Worm (Caenorhabditis elegans) whole organism, midembryonic: Measurements from ENCODE around the gene exos-9.

Experiments
- T22C8.4 ChIP-seq: fragments of 200-800 bp; sonication (Bioruptor generic); IDR thresholded peaks from 2 replicates; pipeline ENCODE4 v1.3.6; 2022; ENCODE audit warnings: missing genetic modification characterization, missing compliant biosample characterization
- cog-1 ChIP-seq: sonication (generic microtip); optimal IDR thresholded peaks from 2 replicates; lab custom pipeline; 2016; ENCODE audit warnings: missing genetic modification characterization, missing compliant biosample characterization
- flt-1 ChIP-seq: fragments of 200-800 bp; sonication (Bioruptor generic); IDR thresholded peaks from 2 replicates; pipeline ENCODE4 v1.3.6; 2022; ENCODE audit warnings: missing genetic modification characterization, missing compliant biosample characterization
- ztf-29 ChIP-seq: fragments of 200-800 bp; sonication (Bioruptor generic); IDR thresholded peaks from 2 replicates; pipeline ENCODE4 v1.3.6; 2022; ENCODE audit warnings: missing genetic modification reagents, missing genetic modification characterization, missing compliant biosample characterization

DNA sequence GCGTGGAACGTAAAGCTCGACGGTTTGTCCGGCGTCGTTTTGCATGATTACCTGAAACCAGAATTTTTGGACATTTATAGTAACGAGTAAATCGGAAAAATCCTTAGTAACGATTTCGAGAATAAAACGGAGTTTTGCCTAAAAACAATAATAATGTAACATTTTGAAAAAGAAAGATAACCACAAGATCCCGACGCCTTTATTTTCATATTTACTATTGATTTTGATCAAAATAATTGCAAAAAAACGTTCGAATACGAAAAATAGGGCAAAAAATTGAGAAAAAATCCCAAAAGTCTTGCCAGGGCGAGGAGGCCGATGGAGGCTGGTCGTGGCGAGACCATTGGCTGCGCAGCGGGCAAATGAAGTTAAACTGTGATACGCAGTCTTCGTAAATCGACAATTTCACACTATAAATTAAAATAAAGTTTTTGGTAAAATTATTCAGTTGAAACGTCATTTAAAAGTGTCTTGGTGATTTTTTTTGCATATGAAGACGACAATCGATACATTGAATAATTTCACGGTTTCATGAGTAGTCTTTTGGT lies 8.2 kb downstream of the exos-9 start, which contains the start of gene rps-21:
- no peak for TF ChIP-seq T22C8.4 (GFP tag; lab: Robert Waterston, UW)
- no peak for TF ChIP-seq ztf-29 (GFP tag; lab: Robert Waterston, UW)
- 0 out of 2 replicates have a peak, but pooled peaks have one; percentile 4 for TF ChIP-seq flt-1 (GFP tag; lab: Robert Waterston, UW)
- peak; percentile 34 for TF ChIP-seq cog-1
